Fruit fly (Drosophila melanogaster): ENCODE data around the gene hng3.

The hng3 gene

DNA sequence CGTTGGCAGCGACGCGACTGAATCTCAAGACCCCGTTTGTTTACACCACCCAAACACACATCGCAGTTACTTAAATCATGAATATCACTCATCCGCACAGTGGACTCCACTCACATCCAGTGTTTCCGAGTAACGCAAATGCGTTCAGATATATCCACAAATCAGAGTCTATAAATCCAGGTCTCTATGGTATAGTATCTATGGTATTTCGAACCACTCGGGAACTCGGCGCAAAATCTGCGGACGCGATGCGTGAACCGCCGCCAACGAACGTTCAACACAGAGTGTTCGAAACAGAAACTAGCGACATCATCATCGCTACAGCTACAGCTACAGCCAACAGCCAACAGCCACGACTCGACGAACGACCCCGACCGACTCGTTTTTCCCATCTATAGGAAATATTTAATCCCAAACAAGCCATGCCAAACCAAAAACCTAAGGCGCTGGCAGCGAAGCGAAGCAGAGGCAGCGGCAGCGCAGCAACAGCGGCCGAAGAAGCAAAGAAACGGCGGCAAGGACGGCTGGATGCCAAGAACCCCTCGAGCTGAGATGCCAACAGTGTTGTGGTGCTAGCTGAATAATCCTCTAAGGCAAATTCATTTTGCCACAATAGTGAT lies 56.4 kb downstream of the hng3 start, which contains the start of gene CG13894 (continued):
- peak; percentile 13 for TF ChIP-seq CG1603 (tag; optimal IDR thresholded peaks at IDR 0.05)
- 0 out of 2 replicates have a peak, but pooled peaks have one; percentile 22 for TF ChIP-seq sens-2 (GFP tag; IDR thresholded peaks at IDR 0.05)
- no peak for TF ChIP-seq CG31365 (tag; optimal IDR thresholded peaks at IDR 0.05)
- TF ChIP-seq CG3407 (GFP tag; optimal IDR thresholded peaks at IDR 0.05) = no peak
- TF ChIP-seq tx (GFP tag; optimal IDR thresholded peaks at IDR 0.05) = no peak
- no peak for TF ChIP-seq CG30403 (GFP tag; optimal IDR thresholded peaks at IDR 0.05)
- TF ChIP-seq BEAF-32 (GFP tag; optimal IDR thresholded peaks at IDR 0.05) = no peak
- TF ChIP-seq nmo (GFP tag; optimal IDR thresholded peaks at IDR 0.05) = no peak
- TF ChIP-seq Ada2b (GFP tag; IDR thresholded peaks at IDR 0.05) = no peak
- TF ChIP-seq Dp (GFP tag; optimal IDR thresholded peaks at IDR 0.05) = no peak
- no peak for TF ChIP-seq zf30C (GFP tag; optimal IDR thresholded peaks at IDR 0.05)
- no peak for TF ChIP-seq Six4 (GFP tag; optimal IDR thresholded peaks at IDR 0.05)
- no peak for TF ChIP-seq Sox102F (GFP tag; optimal IDR thresholded peaks at IDR 0.05)
- TF ChIP-seq phol (tag; optimal IDR thresholded peaks at IDR 0.05) = no peak
- TF ChIP-seq NfI (GFP tag; optimal IDR thresholded peaks at IDR 0.05) = no peak
- TF ChIP-seq Spps (tag; optimal IDR thresholded peaks at IDR 0.05) = no peak
- peak; percentile 68; the same call in 1 of the 3 replicates for TF ChIP-seq z (GFP tag; IDR thresholded peaks at IDR 0.05)
- no peak for TF ChIP-seq Xbp1 (GFP tag; optimal IDR thresholded peaks at IDR 0.05)
- TF ChIP-seq Sry-δ (GFP tag; optimal IDR thresholded peaks at IDR 0.05) = no peak
- no peak for TF ChIP-seq odd (GFP tag; optimal IDR thresholded peaks at IDR 0.05)
- peak; percentile 29; the same call in 1 of the 2 replicates for TF ChIP-seq sob (GFP tag; IDR thresholded peaks at IDR 0.05)
- no peak for TF ChIP-seq CG12391 (tag; optimal IDR thresholded peaks at IDR 0.05)
- no peak for TF ChIP-seq sima (GFP tag; optimal IDR thresholded peaks at IDR 0.05)
- TF ChIP-seq CG7271 (tag; optimal IDR thresholded peaks at IDR 0.05) = no peak
- no peak for TF ChIP-seq CG10267 (tag; optimal IDR thresholded peaks at IDR 0.05)
- TF ChIP-seq dmrt11E (tag; optimal IDR thresholded peaks at IDR 0.05) = no peak
- no peak for TF ChIP-seq ac (GFP tag; optimal IDR thresholded peaks at IDR 0.05)
- no peak for TF ChIP-seq ato (GFP tag; IDR thresholded peaks at IDR 0.05; ENCODE audit: partially characterized antibody)
- no peak for TF ChIP-seq trem (tag; optimal IDR thresholded peaks at IDR 0.05)
- TF ChIP-seq slou (GFP tag; optimal IDR thresholded peaks at IDR 0.05) = no peak
- TF ChIP-seq CG13123 (GFP tag; optimal IDR thresholded peaks at IDR 0.05) = no peak
- no peak for TF ChIP-seq CG1832 (GFP tag; optimal IDR thresholded peaks at IDR 0.05)
- TF ChIP-seq Chrac-16 (GFP tag; optimal IDR thresholded peaks at IDR 0.05) = no peak
- TF ChIP-seq bowl (GFP tag; IDR thresholded peaks at IDR 0.05) = no peak
- TF ChIP-seq vnd (GFP tag; IDR thresholded peaks at IDR 0.05; ENCODE audit: partially characterized antibody) = no peak
- TF ChIP-seq Myb (GFP tag; optimal IDR thresholded peaks at IDR 0.05) = no peak
- TF ChIP-seq CG10209 (GFP tag; optimal IDR thresholded peaks at IDR 0.05) = no peak
- no peak for TF ChIP-seq CG17802 (tag; optimal IDR thresholded peaks at IDR 0.05)
- TF ChIP-seq CG31441 (GFP tag; IDR thresholded peaks at IDR 0.05) = no peak
- TF ChIP-seq CG2116 (GFP tag; optimal IDR thresholded peaks at IDR 0.05) = no peak
- TF ChIP-seq croc (GFP tag; conservative IDR thresholded peaks at IDR 0.05) = no peak
- no peak for TF ChIP-seq unpg (GFP tag; optimal IDR thresholded peaks at IDR 0.05)
- TF ChIP-seq dati (GFP tag; IDR thresholded peaks at IDR 0.05) = no peak
- 0 out of 2 replicates have a peak, but pooled peaks have one; percentile 7 for TF ChIP-seq CG8765 (GFP tag; IDR thresholded peaks at IDR 0.05)
- TF ChIP-seq CG3995 (GFP tag; optimal IDR thresholded peaks at IDR 0.05) = no peak
- no peak for TF ChIP-seq cato (GFP tag; optimal IDR thresholded peaks at IDR 0.05; ENCODE audit: borderline replicate concordance)
- TF ChIP-seq eve (GFP tag; optimal IDR thresholded peaks at IDR 0.05) = no peak
- no peak for TF ChIP-seq CrebB (tag; optimal IDR thresholded peaks at IDR 0.05)
- no peak for TF ChIP-seq CG1792 (GFP tag; optimal IDR thresholded peaks at IDR 0.05)
- no peak for TF ChIP-seq pita (GFP tag; optimal IDR thresholded peaks at IDR 0.05)

All from whole organism, embryonic.